Fruit fly (Drosophila melanogaster): ENCODE data around the gene TwdlH.

Gene TwdlH

DNA sequence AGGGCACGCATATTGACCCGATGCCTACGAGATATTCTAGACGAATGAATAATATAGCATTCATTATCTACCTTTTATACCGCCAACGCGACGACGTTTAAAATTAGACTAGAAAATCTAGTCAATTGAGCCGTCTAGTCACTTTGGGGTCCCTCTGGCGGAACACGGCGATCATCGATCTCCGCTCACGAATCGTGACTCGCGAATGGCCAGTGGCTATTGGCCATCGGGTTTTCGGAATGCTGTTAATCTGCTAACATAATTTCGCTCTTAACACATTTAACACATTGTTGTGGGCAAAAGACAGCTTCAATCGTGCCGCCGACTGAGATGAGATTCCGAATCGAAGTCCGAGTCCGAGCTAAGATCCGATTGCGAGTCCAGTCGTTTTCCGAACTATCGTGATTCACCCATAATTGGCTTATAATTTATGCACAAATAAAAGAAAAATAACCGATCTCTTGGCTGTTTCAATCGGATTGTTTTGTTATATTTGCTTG, 12.2 kb upstream of the TwdlH start, which contains the start of gene TwdlP (continued):
- TF ChIP-seq klu (GFP tag; IDR thresholded peaks at IDR 0.05) = no peak
- peak; percentile 90 for TF ChIP-seq sd (tag; optimal IDR thresholded peaks at IDR 0.05)
- no peak for TF ChIP-seq CG17385 (GFP tag; optimal IDR thresholded peaks at IDR 0.05)
- no peak for TF ChIP-seq maf-S (GFP tag; optimal IDR thresholded peaks at IDR 0.05)
- no peak for TF ChIP-seq pan (optimal IDR thresholded peaks at IDR 0.05)
- TF ChIP-seq pan (GFP tag; optimal IDR thresholded peaks at IDR 0.05 in 1 of 2, IDR thresholded peaks at IDR 0.05 in 1 of 2) = peak in 1 of 2 experiments; percentile 18
- no peak for TF ChIP-seq bowl (GFP tag; IDR thresholded peaks at IDR 0.05)
- TF ChIP-seq unpg (GFP tag; optimal IDR thresholded peaks at IDR 0.05) = no peak
- no peak for TF ChIP-seq CG8359 (GFP tag; optimal IDR thresholded peaks at IDR 0.05; ENCODE audit: borderline replicate concordance)
- no peak for TF ChIP-seq dimm (GFP tag; IDR thresholded peaks at IDR 0.05)
- no peak for TF ChIP-seq CG9437 (GFP tag; optimal IDR thresholded peaks at IDR 0.05)
- TF ChIP-seq hth (optimal IDR thresholded peaks at IDR 0.05) = no peak
- no peak for TF ChIP-seq Ravus (GFP tag; IDR thresholded peaks at IDR 0.05)
- no peak for TF ChIP-seq CG18476 (GFP tag; optimal IDR thresholded peaks at IDR 0.05)

DNA sequence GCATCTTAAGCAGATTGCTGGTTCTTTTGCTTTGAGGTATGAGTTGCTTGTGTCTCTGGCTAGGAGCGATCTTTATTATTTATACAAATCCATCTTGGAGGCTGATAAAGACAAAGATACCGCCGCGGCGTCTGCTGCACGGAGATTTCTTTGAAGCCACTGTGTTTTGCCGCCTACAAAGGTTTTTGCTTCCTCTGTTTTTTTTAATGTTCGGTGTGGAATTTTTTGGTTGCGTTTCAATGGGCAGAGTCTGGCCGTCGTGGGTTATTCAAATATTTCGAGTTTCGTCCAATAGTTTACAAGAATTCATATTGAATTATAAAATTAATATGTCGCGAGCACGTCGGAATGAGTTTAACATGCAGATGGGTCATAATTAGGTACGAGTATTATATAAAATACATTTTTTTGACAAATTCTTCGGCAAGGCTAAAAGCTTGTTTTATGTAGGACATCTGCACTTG, 10.0 kb upstream of the TwdlH start, which contains the start of gene TwdlB:
TwdlB (minus strand) TSS at position 51 of the 464 bp plus-strand sequence.
- TF ChIP-seq chinmo (GFP tag; IDR thresholded peaks at IDR 0.05; ENCODE audit: partially characterized antibody) (peak; percentile 57; the same call in 1 of the 4 replicates), sd (tag; optimal IDR thresholded peaks at IDR 0.05) (peak; percentile 65), CG31441 (GFP tag; IDR thresholded peaks at IDR 0.05) (no peak), CG5245 (GFP tag; optimal IDR thresholded peaks at IDR 0.05) (no peak), H2.0 (GFP tag; IDR thresholded peaks at IDR 0.05) (0 out of 2 replicates have a peak, but pooled peaks have one; percentile 25)

DNA sequence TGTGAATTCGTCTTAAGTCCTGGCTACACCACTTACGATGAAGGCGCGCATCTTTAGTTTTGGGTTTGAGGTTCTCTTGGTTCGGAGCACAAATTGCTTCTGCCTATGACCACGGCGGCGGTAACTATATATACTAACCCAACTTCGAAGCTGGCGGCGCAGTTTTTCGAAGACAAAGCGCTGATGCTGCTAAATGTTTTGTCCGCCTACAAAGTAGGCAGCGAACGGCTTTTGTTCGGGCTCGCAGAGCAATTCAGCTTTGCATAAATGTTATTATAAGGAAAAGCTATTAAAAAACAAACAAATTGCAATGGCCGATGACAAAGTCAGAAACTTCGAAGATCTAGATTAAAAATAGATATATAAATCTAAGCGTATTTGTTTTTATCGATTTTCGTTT, 8.0 kb upstream of the TwdlH start, which contains the start of gene TwdlL:
TwdlL (minus strand) TSS at position 101 of the 400 bp plus-strand sequence.
- peak; percentile 22 for TF ChIP-seq Ets65A (GFP tag)
- no peak for TF ChIP-seq exex (tag; optimal IDR thresholded peaks at IDR 0.05)

DNA sequence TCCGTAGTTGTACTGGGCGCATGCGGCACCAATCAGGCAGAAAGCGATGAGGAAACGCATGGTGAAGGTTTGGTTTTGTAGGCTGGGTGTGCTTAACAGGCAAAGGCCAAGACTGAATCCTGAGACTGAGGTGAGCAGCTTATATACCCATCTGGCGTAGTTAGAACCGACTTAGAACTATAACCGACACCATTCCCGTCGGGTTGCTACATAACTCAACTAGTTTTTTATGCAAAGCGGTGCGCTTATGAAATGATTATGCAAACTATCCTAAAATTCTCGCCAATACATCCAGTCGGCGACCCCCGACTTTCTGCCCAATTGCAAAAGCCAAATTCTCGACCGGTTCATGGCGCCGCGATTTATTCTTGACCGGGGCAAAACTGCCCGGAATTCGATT, 6.9 kb upstream of the TwdlH start, which contains the start of gene TwdlO:
TwdlO (minus strand) TSS at position 101 of the 400 bp plus-strand sequence.
- TF ChIP-seq HHEX (GFP tag; optimal IDR thresholded peaks at IDR 0.05) (no peak), Dll (GFP tag; IDR thresholded peaks at IDR 0.05; ENCODE audit: partially characterized antibody) (no peak), CG11696 (GFP tag; IDR thresholded peaks at IDR 0.05) (no peak), Fer3 (tag; optimal IDR thresholded peaks at IDR 0.05) (no peak), Ets65A (GFP tag) (peak; percentile 77)

DNA sequence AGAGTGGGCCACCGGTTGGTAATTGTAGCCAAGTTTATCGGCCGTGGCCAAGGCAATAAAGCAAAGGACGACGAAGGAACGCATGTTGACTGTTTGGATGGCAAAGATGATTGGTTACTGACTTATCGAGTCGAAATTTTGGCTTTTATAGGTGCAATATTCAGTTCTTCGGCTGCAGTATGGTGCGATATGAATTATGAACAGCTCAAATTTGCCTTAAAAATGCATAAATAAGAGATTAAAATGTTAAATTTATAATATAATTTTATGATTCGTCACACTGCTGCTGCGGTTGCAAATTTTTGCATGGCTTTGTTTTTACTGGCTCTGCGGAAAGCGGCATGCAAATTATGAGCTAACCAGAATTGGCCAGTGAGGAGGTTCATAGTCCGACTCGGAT, 4.9 kb upstream of the TwdlH start, which contains the start of gene TwdlK:
TwdlK (minus strand) TSS at position 101 of the 400 bp plus-strand sequence.
- TF ChIP-seq al (GFP tag; IDR thresholded peaks at IDR 0.05) (no peak), disco-r (GFP tag; optimal IDR thresholded peaks at IDR 0.05) (no peak), CG3065 (GFP tag; optimal IDR thresholded peaks at IDR 0.05) (no peak), CG6791 (GFP tag; IDR thresholded peaks at IDR 0.05; ENCODE audit: partially characterized antibody) (no peak), Optix (GFP tag; IDR thresholded peaks at IDR 0.05) (no peak), Rx (GFP tag; IDR thresholded peaks at IDR 0.05) (no peak), unpg (GFP tag; optimal IDR thresholded peaks at IDR 0.05) (no peak), CG10267 (tag; optimal IDR thresholded peaks at IDR 0.05) (no peak), Neu2 (GFP tag; optimal IDR thresholded peaks at IDR 0.05; ENCODE audit: borderline replicate concordance) (no peak), CG4328 (GFP tag; optimal IDR thresholded peaks at IDR 0.05) (no peak), kah (GFP tag; optimal IDR thresholded peaks at IDR 0.05) (no peak), CG11085 (GFP tag; IDR thresholded peaks at IDR 0.05) (no peak), Camta (GFP tag; optimal IDR thresholded peaks at IDR 0.05) (no peak), CG33213 (GFP tag; optimal IDR thresholded peaks at IDR 0.05) (no peak), hkb (optimal IDR thresholded peaks at IDR 0.05) (no peak), hkb (GFP tag; IDR thresholded peaks at IDR 0.05) (no peak), Six4 (GFP tag; optimal IDR thresholded peaks at IDR 0.05) (no peak), cas (GFP tag; IDR thresholded peaks at IDR 0.05) (no peak), onecut (GFP tag; IDR thresholded peaks at IDR 0.05) (no peak), CG11398 (GFP tag; optimal IDR thresholded peaks at IDR 0.05) (no peak)

All from whole organism, embryonic.